Fruit fly (Drosophila melanogaster) whole organism, prepupa: ENCODE results near the gene Dup99B.

Source experiments
- Blimp-1 ChIP-seq: fragments of 200-800 bp; sonication (Bioruptor generic); optimal IDR thresholded peaks from 3 replicates; lab custom pipeline; 2017; ENCODE audit warnings: missing biosample characterization, missing genetic modification characterization, mild to moderate bottlenecking, moderate library complexity, missing genetic modification reagents
- CG10669 ChIP-seq: fragments of 200-800 bp; sonication (Bioruptor generic); optimal IDR thresholded peaks from 3 replicates; lab custom pipeline; 2018; ENCODE audit warnings: missing biosample characterization, mild to moderate bottlenecking, missing genetic modification characterization, moderate library complexity
- CG11294 ChIP-seq: fragments of 200-800 bp; sonication (Bioruptor generic); IDR thresholded peaks from 2 replicates; pipeline ENCODE4 v1.3.6; 2022; ENCODE audit warnings: missing biosample characterization, missing genetic modification characterization
- CG1621 ChIP-seq: fragments of 200-800 bp; sonication (Bioruptor generic); optimal IDR thresholded peaks from 3 replicates; lab custom pipeline; 2018; ENCODE audit warnings: missing biosample characterization, mild to moderate bottlenecking, missing genetic modification characterization
- CG3032 ChIP-seq: fragments of 200-800 bp; optimal IDR thresholded peaks from 2 replicates; lab custom pipeline; 2019; ENCODE audit warnings: missing biosample characterization, mild to moderate bottlenecking, missing genetic modification characterization, moderate library complexity
- CG31627 ChIP-seq: fragments of 200-800 bp; sonication (Bioruptor generic); optimal IDR thresholded peaks from 3 replicates; lab custom pipeline; 2016; ENCODE audit warnings: missing biosample characterization, missing genetic modification characterization
- CG34406 ChIP-seq: fragments of 200-800 bp; sonication (Bioruptor generic); optimal IDR thresholded peaks from 3 replicates; lab custom pipeline; 2016; ENCODE audit warnings: missing biosample characterization, missing genetic modification characterization
- CG3919 ChIP-seq: fragments of 200-800 bp; sonication (Bioruptor generic); optimal IDR thresholded peaks from 3 replicates; lab custom pipeline; 2016; ENCODE audit warnings: missing biosample characterization, missing genetic modification characterization
- CG4318 ChIP-seq: fragments of 200-800 bp; sonication (Bioruptor generic); optimal IDR thresholded peaks from 3 replicates; lab custom pipeline; 2017; ENCODE audit warnings: missing biosample characterization, mild to moderate bottlenecking, missing genetic modification characterization
- CG6163 ChIP-seq: fragments of 200-800 bp; sonication (Bioruptor generic); IDR thresholded peaks from 3 replicates; pipeline ENCODE4 v1.3.6; 2022; ENCODE audit warnings: missing biosample characterization, missing genetic modification characterization
- CG6276 ChIP-seq: fragments of 200-800 bp; sonication (Bioruptor generic); optimal IDR thresholded peaks from 2 replicates; lab custom pipeline; 2017; ENCODE audit warnings: missing biosample characterization, mild to moderate bottlenecking, missing genetic modification characterization
- CG6792 ChIP-seq: fragments of 200-800 bp; sonication (Bioruptor generic); optimal IDR thresholded peaks from 3 replicates; lab custom pipeline; 2016; ENCODE audit warnings: missing biosample characterization, missing genetic modification characterization
- CG6808 ChIP-seq: fragments of 200-800 bp; sonication (Bioruptor generic); optimal IDR thresholded peaks from 3 replicates; lab custom pipeline; 2017; ENCODE audit warnings: missing biosample characterization, missing genetic modification characterization, mild to moderate bottlenecking, moderate library complexity, missing genetic modification reagents
- CG6854 ChIP-seq: fragments of 200-800 bp; sonication (Bioruptor generic); optimal IDR thresholded peaks from 2 replicates; lab custom pipeline; 2017; ENCODE audit warnings: missing biosample characterization, mild to moderate bottlenecking, missing genetic modification characterization
- CG7368 ChIP-seq: fragments of 200-800 bp; sonication (Bioruptor generic); optimal IDR thresholded peaks from 3 replicates; lab custom pipeline; 2016; ENCODE audit warnings: missing biosample characterization, missing genetic modification characterization
- CG8119 ChIP-seq: fragments of 200-800 bp; sonication (Bioruptor generic); IDR thresholded peaks from 3 replicates; pipeline ENCODE4 v1.3.6; 2022; ENCODE audit warnings: missing biosample characterization, missing genetic modification characterization
- CG8319 ChIP-seq: fragments of 200-800 bp; sonication (Bioruptor generic); optimal IDR thresholded peaks from 3 replicates; lab custom pipeline; 2016; ENCODE audit warnings: missing biosample characterization, missing genetic modification characterization
- CG8632 ChIP-seq: fragments of 200-800 bp; sonication (Bioruptor generic); optimal IDR thresholded peaks from 3 replicates; lab custom pipeline; 2016; ENCODE audit warnings: missing biosample characterization, missing genetic modification characterization
- Eip75B ChIP-seq: fragments of 200-800 bp; sonication (Bioruptor generic); optimal IDR thresholded peaks from 3 replicates; lab custom pipeline; 2016; ENCODE audit warnings: missing biosample characterization, missing genetic modification characterization
- Eip78C ChIP-seq: fragments of 200-800 bp; sonication (Bioruptor generic); peaks from one replicate; lab custom pipeline; 2016; ENCODE audit warnings: missing biosample characterization, missing genetic modification characterization
- Ets21C ChIP-seq: fragments of 200-800 bp; sonication (Bioruptor generic); optimal IDR thresholded peaks from 3 replicates; lab custom pipeline; 2016; ENCODE audit warnings: missing biosample characterization, missing genetic modification characterization
- Ets96B ChIP-seq: fragments of 200-800 bp; optimal IDR thresholded peaks from 2 replicates; lab custom pipeline; 2019; ENCODE audit warnings: missing biosample characterization, mild to moderate bottlenecking, missing genetic modification characterization, moderate library complexity
- Gug ChIP-seq: fragments of 200-800 bp; sonication (Bioruptor generic); IDR thresholded peaks from 2 replicates; pipeline ENCODE4 v1.3.6; 2022; ENCODE audit warnings: missing biosample characterization, missing genetic modification characterization
- Hr4 ChIP-seq: fragments of 200-800 bp; sonication (Bioruptor generic); optimal IDR thresholded peaks from 3 replicates; lab custom pipeline; 2016; ENCODE audit warnings: missing biosample characterization, missing genetic modification characterization
- Lpt ChIP-seq: fragments of 200-800 bp; sonication (Bioruptor generic); optimal IDR thresholded peaks from 3 replicates; lab custom pipeline; 2016; ENCODE audit warnings: missing biosample characterization, missing genetic modification characterization
- Met ChIP-seq: fragments of 200-800 bp; sonication (Bioruptor generic); optimal IDR thresholded peaks from 3 replicates; lab custom pipeline; 2016; ENCODE audit warnings: missing biosample characterization, missing genetic modification characterization
- Smox ChIP-seq: fragments of 200-800 bp; sonication (Bioruptor generic); optimal IDR thresholded peaks from 3 replicates; lab custom pipeline; 2016; ENCODE audit warnings: missing biosample characterization, missing genetic modification characterization
- Sox102F ChIP-seq: fragments of 200-800 bp; sonication (Bioruptor generic); optimal IDR thresholded peaks from 2 replicates; lab custom pipeline; 2016; ENCODE audit warnings: missing biosample characterization, mild to moderate bottlenecking, missing genetic modification characterization
- Sox14 ChIP-seq: fragments of 200-800 bp; sonication (Bioruptor generic); optimal IDR thresholded peaks from 3 replicates; lab custom pipeline; 2016; ENCODE audit warnings: missing biosample characterization, missing genetic modification characterization
- Sox15 ChIP-seq: fragments of 200-800 bp; sonication (Bioruptor generic); optimal IDR thresholded peaks from 3 replicates; lab custom pipeline; 2016; ENCODE audit warnings: missing biosample characterization, missing genetic modification characterization
- cyc ChIP-seq: fragments of 200-800 bp; sonication (Bioruptor generic); optimal IDR thresholded peaks from 3 replicates; lab custom pipeline; 2016; ENCODE audit warnings: missing biosample characterization, missing genetic modification characterization
- dac ChIP-seq: fragments of 200-800 bp; sonication (Bioruptor generic); optimal IDR thresholded peaks from 2 replicates; lab custom pipeline; 2017; ENCODE audit warnings: missing biosample characterization, mild to moderate bottlenecking, missing genetic modification characterization
- dsx ChIP-seq: fragments of 200-800 bp; optimal IDR thresholded peaks from 3 replicates; lab custom pipeline; 2019; ENCODE audit warnings: missing biosample characterization, mild to moderate bottlenecking, missing genetic modification characterization, moderate library complexity; ENCODE audit not compliant: poor library complexity, severe bottlenecking
- eg ChIP-seq: fragments of 200-800 bp; sonication (Bioruptor generic); IDR thresholded peaks from 3 replicates; pipeline ENCODE4 v1.3.6; 2022; ENCODE audit warnings: missing biosample characterization, missing genetic modification characterization
- esn ChIP-seq: fragments of 200-800 bp; sonication (Bioruptor generic); optimal IDR thresholded peaks from 2 replicates; lab custom pipeline; 2016; ENCODE audit warnings: missing biosample characterization, mild to moderate bottlenecking, missing genetic modification characterization, moderate library complexity
- fd85E ChIP-seq: fragments of 200-800 bp; sonication (Bioruptor generic); optimal IDR thresholded peaks from 3 replicates; lab custom pipeline; 2016; ENCODE audit warnings: missing biosample characterization, missing genetic modification characterization
- net ChIP-seq: fragments of 200-800 bp; sonication (Bioruptor generic); optimal IDR thresholded peaks from 3 replicates; lab custom pipeline; 2016; ENCODE audit warnings: missing biosample characterization, missing genetic modification characterization
- pdm3 ChIP-seq: fragments of 200-800 bp; sonication (Bioruptor generic); optimal IDR thresholded peaks from 3 replicates; lab custom pipeline; 2016; ENCODE audit warnings: missing biosample characterization, missing genetic modification characterization
- spab ChIP-seq: fragments of 200-800 bp; sonication (Bioruptor generic); optimal IDR thresholded peaks from 2 replicates; lab custom pipeline; 2017; ENCODE audit warnings: missing biosample characterization, mild to moderate bottlenecking, missing genetic modification characterization, missing genetic modification reagents
- ss ChIP-seq, 2 experiments: fragments of 200-800 bp; sonication (Bioruptor generic); optimal IDR thresholded peaks; 2 replicates in 1 of 2; 3 replicates in 1 of 2; lab custom pipeline; 2017 to 2018; ENCODE audit warnings: mild to moderate bottlenecking in 2 of 2, missing biosample characterization in 2 of 2, missing genetic modification characterization in 2 of 2, moderate library complexity in 1 of 2
- svp ChIP-seq: fragments of 200-800 bp; sonication (Bioruptor generic); peaks from one replicate; lab custom pipeline; 2016; ENCODE audit warnings: missing biosample characterization, missing genetic modification characterization
- vri ChIP-seq: fragments of 200-800 bp; sonication (Bioruptor generic); optimal IDR thresholded peaks from 3 replicates; lab custom pipeline; 2016; ENCODE audit warnings: missing biosample characterization, mild to moderate bottlenecking, missing genetic modification characterization

Gene Dup99B

DNA sequence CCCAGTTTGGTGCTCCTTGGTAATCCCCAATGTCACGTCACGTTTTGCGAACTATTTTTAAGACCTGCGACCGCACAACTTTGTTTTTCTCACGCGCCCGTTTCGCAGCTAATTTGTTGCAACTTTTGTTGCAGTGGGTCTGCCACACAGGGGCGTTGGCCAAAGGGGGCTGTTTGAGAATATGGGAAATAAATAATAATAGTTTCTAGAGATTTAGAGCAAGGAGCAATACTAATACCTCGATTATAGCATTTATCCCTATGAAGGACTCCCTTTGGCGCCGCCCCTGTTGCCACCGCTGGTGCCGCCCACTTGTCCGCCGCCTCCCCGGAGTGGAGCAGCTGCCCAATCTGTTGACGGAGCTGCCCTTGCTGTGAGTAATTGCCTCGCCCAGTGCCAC is 40.1 kb upstream of the Dup99B start (continued):
- no peak for TF ChIP-seq pdm3 (GFP tag; lab: Kevin White, UChicago)
- TF ChIP-seq Blimp-1: no peak
- TF ChIP-seq svp (GFP tag; lab: Kevin White, UChicago): no peak

DNA sequence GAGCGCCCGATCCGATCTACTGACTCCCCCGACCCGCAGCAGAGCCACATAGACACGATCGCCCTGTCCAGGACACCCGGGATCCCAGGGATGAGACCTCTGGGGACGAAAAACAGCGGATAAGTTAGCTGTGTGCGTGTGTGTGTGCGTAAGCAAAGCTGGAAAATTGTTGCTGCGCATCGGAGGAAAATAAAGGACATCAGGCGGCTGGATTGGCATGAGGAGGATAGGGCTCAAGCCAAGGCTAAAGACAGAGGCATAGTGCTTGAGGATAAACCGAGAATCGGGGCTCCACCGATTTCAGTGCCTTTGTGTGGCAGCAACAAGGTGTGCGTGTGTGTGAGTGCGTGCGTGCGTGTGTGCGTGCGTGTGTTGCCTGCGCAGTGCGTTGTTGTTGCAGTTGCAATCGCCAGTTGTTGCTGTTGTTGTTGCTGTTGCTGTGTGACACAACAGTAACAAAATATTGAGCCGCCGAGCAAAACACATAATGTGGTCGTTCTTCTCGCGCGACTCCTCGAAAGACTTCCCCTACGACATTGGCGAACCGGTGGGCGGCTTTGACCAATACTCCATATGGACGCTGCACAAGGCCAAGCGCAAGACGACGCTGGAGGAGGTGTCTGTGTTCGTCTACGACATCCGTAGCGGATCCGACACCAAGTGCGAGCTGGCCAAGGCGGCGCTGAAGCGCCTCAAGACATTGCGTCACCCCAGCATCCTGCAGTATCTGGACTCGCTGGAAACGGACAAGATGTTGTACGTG is 34.3 kb upstream of the Dup99B start:
- TF ChIP-seq CG6792 (GFP tag; lab: Kevin White, UChicago) (no peak), Sox14 (peak; percentile 13), Eip75B (GFP tag; lab: Kevin White, UChicago) (no peak), CG6163 (GFP tag; lab: Robert Waterston, UW) (0 out of 3 replicates have a peak, but pooled peaks have one; percentile 8)
- TF ChIP-seq, all 60 proteins: peak for 2

DNA sequence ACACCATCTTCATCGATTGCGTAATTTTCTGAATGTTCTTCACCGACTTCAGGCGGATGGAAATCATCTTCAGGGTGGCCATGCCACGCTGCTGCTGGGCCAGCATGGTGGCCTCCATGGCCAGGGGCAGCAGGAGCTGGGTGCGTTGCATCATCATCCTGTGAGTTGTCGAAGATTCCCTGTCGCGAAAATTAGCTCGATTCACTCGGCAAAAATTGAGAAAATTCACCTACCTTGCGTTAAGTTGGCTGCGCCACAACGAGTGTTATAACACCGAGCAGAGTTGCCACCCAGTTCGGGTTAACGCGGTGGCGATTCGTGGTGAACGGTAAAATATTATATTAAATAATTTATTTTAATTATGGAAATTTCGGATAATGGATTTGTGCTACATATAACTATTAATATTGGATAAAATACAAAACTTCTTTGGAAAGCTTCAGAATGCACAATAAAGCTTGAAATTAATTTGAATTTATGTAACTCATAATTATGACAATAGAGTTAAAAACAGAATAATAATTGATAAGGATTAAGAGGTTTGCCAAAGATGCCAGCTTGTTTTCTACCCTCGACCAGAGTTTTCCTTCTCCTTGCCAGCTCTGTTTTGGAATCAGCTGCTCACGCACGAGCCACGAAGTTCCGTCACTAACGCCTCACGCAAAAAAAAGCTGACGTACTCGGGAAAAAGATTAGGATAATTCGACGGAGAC is 33.6 kb upstream of the Dup99B start, which contains the start of the genes ATPsyngamma and yata:
ATPsyngamma (minus strand) TSS at position 573 of the 713 bp plus-strand sequence.
yata (plus strand) TSS at position 629 of the 713 bp plus-strand sequence.
- TF ChIP-seq CG6808 (GFP tag; lab: Kevin White, UChicago): no peak
- no peak for TF ChIP-seq CG6792 (GFP tag; lab: Kevin White, UChicago)
- TF ChIP-seq Gug: no peak
- TF ChIP-seq Eip78C: peak; percentile 5
- TF ChIP-seq CG6854: peak; percentile 24
- TF ChIP-seq esn: peak; percentile 43
- TF ChIP-seq eg (GFP tag; lab: Robert Waterston, UW): 0 out of 3 replicates have a peak, but pooled peaks have one; percentile 19
- peak; percentile 98 for TF ChIP-seq vri (GFP tag; lab: Kevin White, UChicago)
- peak; percentile 14 for TF ChIP-seq Ets96B (tag; lab: Kevin White, UChicago)
- no peak for TF ChIP-seq spab (GFP tag; lab: Kevin White, UChicago)
- TF ChIP-seq Sox15 (GFP tag; lab: Kevin White, UChicago): no peak
- peak; percentile 36 for TF ChIP-seq CG3032 (tag; lab: Kevin White, UChicago)
- TF ChIP-seq Sox102F (GFP tag; lab: Kevin White, UChicago): no peak
- TF ChIP-seq CG34406 (GFP tag; lab: Kevin White, UChicago): peak; percentile 41
- peak; percentile 96 for TF ChIP-seq svp (GFP tag; lab: Kevin White, UChicago)

DNA sequence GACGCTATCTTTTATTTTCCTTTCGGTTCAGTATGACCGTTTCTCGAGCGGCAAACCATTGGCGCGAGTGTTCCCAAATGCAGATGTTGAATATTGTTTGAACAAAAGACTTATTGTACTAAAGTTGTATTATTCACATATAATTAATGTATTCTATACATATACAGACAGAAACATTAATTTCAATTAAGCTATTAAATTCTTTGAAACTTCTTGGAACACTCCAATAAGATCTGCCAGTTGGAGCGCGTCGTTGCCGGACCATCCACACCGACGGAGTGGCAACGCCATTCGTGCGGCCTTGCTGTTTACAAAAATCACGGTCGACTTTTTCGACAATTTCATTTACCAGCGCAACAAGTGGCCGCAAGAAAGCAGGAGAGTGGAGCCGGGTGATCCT is 29.9 kb upstream of the Dup99B start, which contains the start of the genes Wdr24 and IntS11:
Wdr24 (minus strand) TSS at position 37 of the 400 bp plus-strand sequence.
IntS11 (plus strand) TSS at position 282 of the 400 bp plus-strand sequence.
- TF ChIP-seq dsx (GFP tag; lab: Kevin White, UChicago) (peak; percentile 92), CG8119 (GFP tag; lab: Robert Waterston, UW) (peak; percentile 89), Smox (no peak), CG6276 (no peak), CG3919 (GFP tag; lab: Kevin White, UChicago) (peak; percentile 95), pdm3 (GFP tag; lab: Kevin White, UChicago) (peak; percentile 97), fd85E (GFP tag; lab: Kevin White, UChicago) (no peak), CG7368 (GFP tag; lab: Kevin White, UChicago) (no peak), CG6854 (peak; percentile 29), eg (GFP tag; lab: Robert Waterston, UW) (peak; percentile 99), Eip78C (peak; percentile 98), Hr4 (GFP tag; lab: Kevin White, UChicago) (peak; percentile 96), vri (GFP tag; lab: Kevin White, UChicago) (peak; percentile 87), Ets21C (GFP tag; lab: Kevin White, UChicago) (peak; percentile 95), CG11294 (GFP tag; lab: Robert Waterston, UW) (peak; percentile 98), cyc (peak; percentile 98), CG1621 (tag; lab: Kevin White, UChicago) (peak; percentile 91), Ets96B (tag; lab: Kevin White, UChicago) (peak; percentile 93), Met (GFP tag; lab: Kevin White, UChicago) (no peak), Lpt (GFP tag; lab: Kevin White, UChicago) (peak; percentile 90), CG4318 (no peak), spab (GFP tag; lab: Kevin White, UChicago) (no peak), ss (GFP tag; optimal IDR thresholded peaks at IDR 0.05; lab: Kevin White, UChicago) (peak in 1 of 2 experiments; percentile 88), Eip75B (GFP tag; lab: Kevin White, UChicago) (no peak), CG8319 (peak; percentile 84), CG6163 (GFP tag; lab: Robert Waterston, UW) (peak; percentile 98), CG10669 (GFP tag; lab: Kevin White, UChicago) (peak; percentile 100), CG31627 (GFP tag; lab: Kevin White, UChicago) (peak; percentile 98), CG8632 (GFP tag; lab: Kevin White, UChicago) (peak; percentile 92), net (peak; percentile 82), dac (GFP tag; lab: Kevin White, UChicago) (no peak)
